Worm (Caenorhabditis elegans) whole organism, L1 larva: ENCODE results near the gene Y116A8C.465.

ENCODE experiments used
- F16B12.6 ChIP-seq: fragments of 150-350 bp; optimal IDR thresholded peaks from 2 replicates; lab custom pipeline; 2014; ENCODE audit warnings: missing biosample characterization, missing genetic modification characterization
- blmp-1 ChIP-seq: fragments of 150-350 bp; optimal IDR thresholded peaks from 2 replicates; lab custom pipeline; 2014; ENCODE audit warnings: missing biosample characterization, missing genetic modification characterization
- ceh-8 ChIP-seq: fragments of 200-800 bp; sonication (Bioruptor generic); optimal IDR thresholded peaks from 2 replicates; lab custom pipeline; 2018; ENCODE audit warnings: mild to moderate bottlenecking, missing genetic modification characterization, moderate library complexity, missing compliant biosample characterization
- ceh-90 ChIP-seq: sonication (generic microtip); optimal IDR thresholded peaks from 2 replicates; lab custom pipeline; 2016; ENCODE audit warnings: missing genetic modification characterization, missing compliant biosample characterization
- dpl-1 ChIP-seq, 3 experiments: fragments of 150-350 bp in 2 of 3; sonication (generic microtip) in 1 of 3; optimal IDR thresholded peaks; 2 replicates each; lab custom pipeline; 2014 to 2017; ENCODE audit warnings: missing biosample characterization in 3 of 3, missing genetic modification characterization in 3 of 3, missing genetic modification reagents in 3 of 3
- efl-1 ChIP-seq, 4 experiments: fragments of 150-350 bp; optimal IDR thresholded peaks in 3 of 4; peaks in 1 of 4; 1 replicate in 1 of 4; 2 replicates in 3 of 4; lab custom pipeline; 2014; ENCODE audit warnings: missing biosample characterization in 2 of 4, missing genetic modification characterization in 2 of 4, missing genetic modification reagents in 2 of 4
- egl-27 ChIP-seq, 2 experiments: fragments of 150-350 bp in 1 of 2; sonication (generic microtip); optimal IDR thresholded peaks; 3 replicates each; lab custom pipeline; 2017 to 2018; ENCODE audit warnings: missing biosample characterization in 2 of 2, missing genetic modification characterization in 2 of 2, missing genetic modification reagents in 2 of 2
- ets-5 ChIP-seq: fragments of 200-800 bp; sonication (Bioruptor generic); IDR thresholded peaks from 2 replicates; pipeline ENCODE4 v1.3.6; 2022; ENCODE audit warnings: missing genetic modification characterization, missing compliant biosample characterization
- fkh-4 ChIP-seq: sonication (generic microtip); optimal IDR thresholded peaks from 2 replicates; lab custom pipeline; 2016; ENCODE audit warnings: missing compliant biosample characterization, missing genetic modification characterization, borderline replicate concordance
- grh-1 ChIP-seq: fragments of 200-800 bp; sonication (Bioruptor generic); IDR thresholded peaks from 2 replicates; pipeline ENCODE4 v1.3.6; 2022; ENCODE audit warnings: missing genetic modification reagents, missing genetic modification characterization, missing compliant biosample characterization
- irx-1 ChIP-seq: sonication (generic microtip); optimal IDR thresholded peaks from 2 replicates; lab custom pipeline; 2016; ENCODE audit warnings: missing genetic modification characterization, missing compliant biosample characterization
- jun-1 ChIP-seq: fragments of 150-350 bp; optimal IDR thresholded peaks from 2 replicates; lab custom pipeline; 2014; ENCODE audit warnings: missing biosample characterization, missing genetic modification reagents, missing genetic modification characterization
- lin-35 ChIP-seq, 2 experiments: fragments of 150-350 bp; optimal IDR thresholded peaks; 2 replicates each; lab custom pipeline; 2014; ENCODE audit warnings: missing biosample characterization in 2 of 2, missing genetic modification characterization in 2 of 2, missing genetic modification reagents in 2 of 2
- lsy-2 ChIP-seq, 2 experiments: fragments of 150-350 bp; optimal IDR thresholded peaks; 2 replicates each; lab custom pipeline; 2014; ENCODE audit warnings: missing biosample characterization in 2 of 2, missing genetic modification characterization in 2 of 2
- mab-9 ChIP-seq: fragments of 200-800 bp; sonication (Bioruptor generic); IDR thresholded peaks from 2 replicates; pipeline ENCODE4 v1.3.6; 2022; ENCODE audit warnings: missing genetic modification reagents, missing genetic modification characterization, missing compliant biosample characterization
- nhr-19 ChIP-seq: fragments of 200-800 bp; sonication (Bioruptor generic); conservative IDR thresholded peaks from 2 replicates; pipeline ENCODE4 v1.3.6; 2022; ENCODE audit warnings: missing genetic modification characterization, missing compliant biosample characterization
- nhr-71 ChIP-seq: sonication (generic microtip); optimal IDR thresholded peaks from 2 replicates; lab custom pipeline; 2016; ENCODE audit warnings: mild to moderate bottlenecking, missing genetic modification characterization, moderate library complexity, missing compliant biosample characterization
- nhr-77 ChIP-seq: fragments of 150-350 bp; optimal IDR thresholded peaks from 2 replicates; lab custom pipeline; 2014; ENCODE audit warnings: missing biosample characterization, missing genetic modification characterization
- nhr-84 ChIP-seq: sonication (generic microtip); optimal IDR thresholded peaks from 2 replicates; lab custom pipeline; 2017; ENCODE audit warnings: missing biosample characterization, missing genetic modification characterization
- nhr-85 ChIP-seq: sonication (generic microtip); peaks from one replicate; lab custom pipeline; 2016; ENCODE audit warnings: missing genetic modification characterization, inconsistent platforms, missing compliant biosample characterization
- rnt-1 ChIP-seq: sonication (generic microtip); optimal IDR thresholded peaks from 2 replicates; lab custom pipeline; 2016; ENCODE audit warnings: mild to moderate bottlenecking, missing genetic modification characterization, moderate library complexity, missing compliant biosample characterization
- snu-23 ChIP-seq: sonication (generic microtip); optimal IDR thresholded peaks from 2 replicates; lab custom pipeline; 2016; ENCODE audit warnings: missing genetic modification characterization, missing compliant biosample characterization
- swsn-7 ChIP-seq: sonication (generic microtip); optimal IDR thresholded peaks from 2 replicates; lab custom pipeline; 2016; ENCODE audit warnings: missing genetic modification characterization, missing compliant biosample characterization
- unc-130 ChIP-seq: fragments of 150-350 bp; optimal IDR thresholded peaks from 2 replicates; lab custom pipeline; 2017; ENCODE audit warnings: missing biosample characterization, missing genetic modification characterization, inconsistent platforms
- unc-98 ChIP-seq: fragments of 200-800 bp; sonication (Bioruptor generic); IDR thresholded peaks from 2 replicates; pipeline ENCODE4 v1.3.6; 2022; ENCODE audit warnings: missing genetic modification characterization, missing compliant biosample characterization

Gene Y116A8C.465

DNA sequence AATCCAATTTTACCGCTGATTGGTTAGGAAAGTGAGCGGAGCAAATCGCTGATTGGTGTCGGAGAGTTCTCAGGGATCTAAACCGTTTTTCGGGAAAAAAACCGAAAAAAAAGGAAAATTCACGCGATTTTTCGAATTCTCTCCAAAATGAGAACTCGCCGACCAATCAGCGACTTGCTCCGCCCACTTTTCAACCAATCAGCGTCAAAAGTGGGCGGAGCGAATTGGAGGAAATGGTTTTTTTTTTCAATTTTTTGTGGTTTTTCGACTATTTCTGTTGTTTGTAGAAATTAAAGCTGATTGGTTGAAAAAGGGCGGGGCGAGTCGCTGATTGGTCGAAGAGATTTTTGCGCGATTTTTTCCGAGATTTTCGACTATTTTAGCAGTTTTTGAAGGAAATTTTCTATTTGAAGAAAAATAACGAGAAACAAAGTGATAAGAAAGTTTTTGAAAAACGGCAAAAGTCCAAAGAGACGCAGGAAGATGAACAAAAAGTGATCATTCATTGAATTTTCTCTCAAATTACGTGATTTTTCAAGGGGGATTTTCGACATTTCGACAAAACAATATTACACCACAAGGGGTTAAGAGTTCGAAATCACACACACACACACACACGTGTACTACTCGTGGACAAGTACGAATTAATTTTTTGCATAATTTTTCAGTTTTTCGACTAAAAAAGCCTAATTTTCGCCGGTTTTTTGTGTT is 35.7 kb downstream of the Y116A8C.465 start:
- TF ChIP-seq snu-23 (GFP tag; lab: Kevin White, UChicago) (peak; percentile 42), nhr-71 (tag; lab: Kevin White, UChicago) (peak; percentile 17), mab-9 (GFP tag; lab: Robert Waterston, UW) (no peak), lsy-2 (tag; optimal IDR thresholded peaks at IDR 0.05; lab: Kevin White, UChicago) (peak in 1 of 2 experiments; percentile 11), nhr-84 (no peak), rnt-1 (tag; lab: Kevin White, UChicago) (peak; percentile 36), nhr-19 (GFP tag; lab: Robert Waterston, UW) (peak; percentile 34; the same call in 1 of the 2 replicates), lin-35 (GFP tag; optimal IDR thresholded peaks at IDR 0.05; lab: Kevin White, UChicago) (peak in 1 of 2 experiments; percentile 15), ceh-8 (GFP tag; lab: Kevin White, UChicago) (no peak)
- TF ChIP-seq, all 84 proteins: peak for 6

DNA sequence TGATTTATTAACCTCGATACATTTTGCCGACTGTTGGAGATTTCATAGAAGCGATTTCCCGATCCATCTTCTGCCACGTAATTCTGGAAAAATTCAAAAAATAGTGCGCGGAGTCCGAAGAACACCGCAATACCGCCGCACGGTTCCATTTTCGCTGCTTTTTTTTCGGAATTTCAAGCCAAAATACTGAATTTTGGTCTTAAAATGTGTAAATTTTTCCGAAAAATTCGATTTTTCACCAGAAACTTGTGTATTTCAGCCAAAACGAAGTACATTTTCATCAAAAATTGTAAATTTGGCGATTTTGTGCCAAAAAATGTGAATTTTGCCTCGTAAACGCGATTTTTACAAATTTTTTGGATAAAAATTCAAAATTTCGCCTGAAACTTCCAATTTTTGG is 38.1 kb downstream of the Y116A8C.465 start:
- TF ChIP-seq efl-1 (optimal IDR thresholded peaks at IDR 0.05; lab: Kevin White, UChicago) (no peak), efl-1 (GFP tag; optimal IDR thresholded peaks at IDR 0.05 in 1 of 2; lab: Kevin White, UChicago) (peak in 1 of 2 experiments; percentile 29), irx-1 (tag; lab: Kevin White, UChicago) (no peak)

DNA sequence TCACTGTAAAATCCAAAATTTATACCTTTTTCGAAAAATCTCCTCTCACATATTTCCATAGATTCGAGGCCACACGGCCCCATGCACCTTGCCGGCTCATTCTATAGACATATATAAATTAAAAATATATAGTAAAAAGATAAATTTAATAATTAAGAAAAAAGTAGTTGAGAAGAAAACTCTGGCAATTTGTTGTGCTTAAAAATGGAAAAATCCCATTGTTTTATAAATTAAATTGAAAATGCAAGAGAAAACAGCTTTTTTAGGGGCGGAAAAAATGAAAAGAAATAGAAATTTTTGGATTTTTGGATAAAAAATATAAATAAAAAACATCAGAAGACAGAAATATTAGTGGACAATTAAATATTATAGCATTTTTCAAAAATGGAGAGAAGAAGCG is 38.6 kb downstream of the Y116A8C.465 start, which contains the start of gene Y116A8C.30:
Gene Y116A8C.30 (minus strand): TSS at position 101 of the 400 bp plus-strand sequence.
- TF ChIP-seq ets-5 (GFP tag; lab: Robert Waterston, UW) (no peak), nhr-85 (tag; lab: Kevin White, UChicago) (peak; percentile 30), egl-27 (tag; optimal IDR thresholded peaks at IDR 0.05; lab: Kevin White, UChicago) (no peak), fkh-4 (tag; lab: Kevin White, UChicago) (no peak)

DNA sequence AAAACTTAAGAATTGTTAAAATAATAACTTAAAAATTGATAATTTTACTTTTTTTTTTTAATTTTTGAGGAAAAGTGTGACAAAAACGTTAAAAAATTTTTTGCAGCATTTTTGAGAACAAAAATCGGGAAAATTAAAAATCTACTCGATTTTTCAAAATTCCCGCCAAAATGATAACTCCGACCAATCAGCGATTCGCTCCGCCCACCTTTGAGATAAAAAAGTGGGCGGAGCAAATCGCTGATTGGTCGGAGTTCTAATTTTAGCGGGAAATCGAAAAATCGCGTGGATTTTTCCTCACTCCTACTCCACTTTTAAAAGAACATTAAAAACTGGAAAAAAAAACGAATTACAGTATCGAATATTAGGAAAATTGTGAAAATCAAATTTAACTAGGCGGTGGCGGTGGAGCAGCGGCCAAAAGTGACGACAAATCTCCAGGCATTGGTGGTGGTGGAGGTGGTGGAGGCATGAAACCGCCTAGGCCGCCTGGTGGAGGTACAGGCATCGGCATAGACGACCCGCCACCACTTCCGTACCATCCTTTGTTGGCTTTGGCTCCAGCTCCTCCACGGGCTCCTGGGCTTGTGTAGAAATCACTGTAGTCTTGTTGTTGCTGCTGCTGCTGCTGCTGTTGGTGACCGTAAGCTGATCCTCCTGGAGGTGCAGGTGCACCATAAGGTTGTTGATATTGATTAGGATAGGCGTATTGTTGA is 39.3 kb downstream of the Y116A8C.465 start:
- TF ChIP-seq nhr-77 (tag; lab: Kevin White, UChicago) (no peak), grh-1 (GFP tag; lab: Robert Waterston, UW) (no peak), irx-1 (tag; lab: Kevin White, UChicago) (no peak), swsn-7 (tag; lab: Kevin White, UChicago) (no peak), blmp-1 (no peak), dpl-1 (GFP tag; optimal IDR thresholded peaks at IDR 0.05; lab: Kevin White, UChicago) (peak in 2 of 3 experiments; percentile 20 to 38), efl-1 (optimal IDR thresholded peaks at IDR 0.05; lab: Kevin White, UChicago) (peak; percentile 17 to 22), efl-1 (GFP tag; optimal IDR thresholded peaks at IDR 0.05 in 1 of 2; lab: Kevin White, UChicago) (peak in 1 of 2 experiments; percentile 72), nhr-71 (tag; lab: Kevin White, UChicago) (no peak), jun-1 (tag; lab: Kevin White, UChicago) (no peak), ets-5 (GFP tag; lab: Robert Waterston, UW) (no peak)

DNA sequence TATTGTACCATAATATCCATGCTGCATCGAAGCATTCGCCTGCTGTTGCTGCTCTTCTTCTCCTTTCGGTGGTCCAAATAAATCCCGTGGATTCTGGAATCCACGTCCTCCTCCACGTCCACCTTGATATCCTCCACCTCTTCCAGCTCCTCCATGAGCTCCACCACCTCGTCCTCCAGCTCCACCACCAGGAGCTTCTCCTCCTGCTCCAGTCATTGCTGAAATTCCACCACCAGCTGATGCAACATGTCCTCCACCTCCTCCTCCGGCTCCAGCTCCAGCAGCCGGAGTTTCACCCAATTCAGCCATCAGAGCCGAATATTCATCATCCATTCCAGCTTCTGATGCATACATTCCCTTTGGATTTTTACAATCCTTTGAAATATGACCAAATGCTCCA is 40.5 kb downstream of the Y116A8C.465 start:
- no peak for TF ChIP-seq ceh-90 (tag; lab: Kevin White, UChicago)
- no peak for TF ChIP-seq unc-130 (tag; lab: Kevin White, UChicago)

DNA sequence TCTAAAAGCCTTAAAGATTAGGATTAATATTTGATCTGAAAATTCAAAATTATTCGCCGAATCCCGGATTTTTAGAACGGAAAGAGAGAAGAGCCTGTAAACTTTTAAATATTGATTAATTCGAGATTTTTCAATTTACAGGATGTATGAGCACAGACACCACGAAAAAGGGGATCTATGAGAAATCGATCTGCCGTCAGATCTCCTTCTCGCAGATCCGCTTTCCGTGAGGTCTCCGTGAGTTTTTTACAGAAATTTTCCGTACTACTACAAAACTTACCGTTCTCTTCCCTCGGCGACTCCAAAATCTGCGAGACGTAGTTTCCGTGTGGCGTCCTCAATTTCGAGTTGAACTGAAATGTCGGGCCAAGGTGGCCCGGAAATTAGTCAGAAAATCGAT is 43.2 kb downstream of the Y116A8C.465 start:
- TF ChIP-seq unc-98: 0 out of 2 replicates have a peak, but pooled peaks have one; percentile 29
- TF ChIP-seq F16B12.6 (tag; lab: Kevin White, UChicago): no peak
- TF ChIP-seq, all 84 proteins: peak for 1

DNA sequence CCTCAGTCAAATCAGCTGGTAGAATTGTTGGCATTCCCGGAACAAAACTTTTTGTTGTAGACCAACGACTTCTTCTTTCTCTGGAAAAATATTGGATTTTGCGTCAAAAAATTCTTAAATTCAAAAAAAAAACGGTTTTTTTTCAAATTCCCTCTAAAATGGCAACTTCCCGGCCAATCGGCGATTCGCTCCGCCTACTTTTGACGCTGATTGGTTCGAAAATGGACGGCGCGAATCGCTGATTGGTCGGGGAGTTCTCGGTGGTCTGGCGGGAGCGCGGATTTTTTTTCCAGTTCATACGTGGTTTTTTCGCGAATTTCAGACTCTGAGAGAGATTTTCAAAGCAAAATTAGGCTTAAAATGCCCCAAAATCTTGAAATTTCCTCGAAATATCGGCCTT is 43.8 kb downstream of the Y116A8C.465 start:
- peak in 1 of 3 experiments; percentile 11 for TF ChIP-seq dpl-1 (GFP tag; optimal IDR thresholded peaks at IDR 0.05; lab: Kevin White, UChicago)
- TF ChIP-seq efl-1 (optimal IDR thresholded peaks at IDR 0.05; lab: Kevin White, UChicago): no peak
- peak; percentile 30 to 45 for TF ChIP-seq efl-1 (GFP tag; optimal IDR thresholded peaks at IDR 0.05 in 1 of 2; lab: Kevin White, UChicago)
- TF ChIP-seq nhr-77 (tag; lab: Kevin White, UChicago): no peak
